Fruit fly (Drosophila melanogaster) whole organism, wandering third instar larva: ENCODE measurements around the gene CG2681.

ENCODE experiments used
- Dfd ChIP-seq: fragments of >200 bp; optimal IDR thresholded peaks from 2 replicates; lab custom pipeline; 2017; ENCODE audit warnings: missing biosample characterization, missing genetic modification characterization
- GATAd ChIP-seq: sonication (Bioruptor generic); optimal IDR thresholded peaks from 2 replicates; lab custom pipeline; 2016; ENCODE audit warnings: missing biosample characterization, missing genetic modification characterization
- Vsx2 ChIP-seq: fragments of 200-300, 225-300 bp; sonication (Bioruptor generic); optimal IDR thresholded peaks from 2 replicates; lab custom pipeline; 2018; ENCODE audit warnings: missing biosample characterization, missing genetic modification characterization; ENCODE audit not compliant: partially characterized antibody
- ey ChIP-seq: fragments of 200-800 bp; sonication (Bioruptor generic); optimal IDR thresholded peaks from 2 replicates; lab custom pipeline; 2016; ENCODE audit warnings: missing biosample characterization, missing genetic modification characterization
- pan ChIP-seq: fragments of >200 bp; optimal IDR thresholded peaks from 2 replicates; lab custom pipeline; 2017

- TF ChIP-seq Dfd (GFP tag; lab: Kevin White, UChicago) (no peak), GATAd (no peak), Vsx2 (GFP tag; lab: Kevin White, UChicago) (no peak), pan (lab: Kevin White, UChicago) (no peak), ey (GFP tag; lab: Kevin White, UChicago) (no peak)
These were observed 11.6 kb downstream of the CG2681 start, which contains the start of gene CG2701 for dm6 chrX:2720122-2720521.
